Worm (Caenorhabditis elegans): ENCODE results near the gene C50H2.5.

- TF ChIP-seq ztf-29 (GFP tag; IDR thresholded peaks at IDR 0.05): no peak
- TF ChIP-seq klf-2 (GFP tag; conservative IDR thresholded peaks at IDR 0.05): no peak
- no peak for TF ChIP-seq T22C8.4 (GFP tag; IDR thresholded peaks at IDR 0.05)
- no peak for TF ChIP-seq flt-1 (GFP tag; IDR thresholded peaks at IDR 0.05)
- no peak for TF ChIP-seq tab-1 (GFP tag; IDR thresholded peaks at IDR 0.05)
- no peak for TF ChIP-seq med-1 (GFP tag; optimal IDR thresholded peaks at IDR 0.05; ENCODE audit: insufficient read depth)
- no peak for TF ChIP-seq ztf-23 (GFP tag; IDR thresholded peaks at IDR 0.05)
Observed at ce11 chrV:9927954-9928353, 9.4 kb downstream of the C50H2.5 start.
